Fruit fly (Drosophila melanogaster) whole organism, embryonic: ENCODE results near the gene BomBc3.

Experiments
- Aef1 ChIP-seq: fragments of 200-800 bp; sonication (Bioruptor generic); IDR thresholded peaks from 3 replicates; pipeline ENCODE4 v1.3.6; 2022; ENCODE audit warnings: missing biosample characterization, missing genetic modification characterization
- B-H2 ChIP-seq: fragments of 200-800 bp; sonication (Bioruptor generic); optimal IDR thresholded peaks from 2 replicates; lab custom pipeline; 2018; ENCODE audit warnings: missing biosample characterization, mild to moderate bottlenecking, missing genetic modification characterization
- CG10565 ChIP-seq: fragments of 200-800 bp; sonication (Bioruptor generic); optimal IDR thresholded peaks from 3 replicates; lab custom pipeline; 2016; ENCODE audit warnings: missing biosample characterization, mild to moderate bottlenecking, missing genetic modification characterization
- CG11695 ChIP-seq: fragments of 200-800 bp; sonication (Bioruptor generic); IDR thresholded peaks from 3 replicates; pipeline ENCODE4 v1.3.6; 2022; ENCODE audit warnings: missing biosample characterization, missing genetic modification characterization
- CG11723 ChIP-seq: fragments of 200-800 bp; sonication (Bioruptor generic); optimal IDR thresholded peaks from 2 replicates; lab custom pipeline; 2017; ENCODE audit warnings: missing biosample characterization, mild to moderate bottlenecking, missing genetic modification characterization
- CG12071 ChIP-seq: fragments of 200-800 bp; sonication (Bioruptor generic); optimal IDR thresholded peaks from 3 replicates; lab custom pipeline; 2018; ENCODE audit warnings: missing biosample characterization, mild to moderate bottlenecking, missing genetic modification characterization
- CG12155 ChIP-seq: fragments of 200-800 bp; sonication (Bioruptor generic); optimal IDR thresholded peaks from 3 replicates; lab custom pipeline; 2016; ENCODE audit warnings: missing biosample characterization, missing genetic modification characterization
- CG12219 ChIP-seq: fragments of 200-800 bp; sonication (Bioruptor generic); optimal IDR thresholded peaks from 3 replicates; lab custom pipeline; 2018; ENCODE audit warnings: missing biosample characterization, mild to moderate bottlenecking, missing genetic modification characterization
- CG12299 ChIP-seq: fragments of 200-800 bp; sonication (Bioruptor generic); optimal IDR thresholded peaks from 2 replicates; lab custom pipeline; 2018; ENCODE audit warnings: missing biosample characterization, mild to moderate bottlenecking, missing genetic modification characterization
- CG13424 ChIP-seq: fragments of 200-800 bp; sonication (Bioruptor generic); optimal IDR thresholded peaks from 2 replicates; lab custom pipeline; 2019; ENCODE audit warnings: missing biosample characterization, mild to moderate bottlenecking, missing genetic modification characterization, moderate library complexity
- CG1603 ChIP-seq: fragments of 200-800 bp; sonication (Bioruptor generic); optimal IDR thresholded peaks from 2 replicates; lab custom pipeline; 2019; ENCODE audit warnings: missing biosample characterization, mild to moderate bottlenecking, missing genetic modification characterization, moderate library complexity
- CG17328 ChIP-seq: fragments of 200-800 bp; sonication (Bioruptor generic); IDR thresholded peaks from 2 replicates; pipeline ENCODE4 v1.3.6; 2022; ENCODE audit warnings: missing biosample characterization, missing genetic modification characterization
- CG17568 ChIP-seq: fragments of 200-800 bp; sonication (Bioruptor generic); optimal IDR thresholded peaks from 2 replicates; lab custom pipeline; 2018; ENCODE audit warnings: missing biosample characterization, mild to moderate bottlenecking, missing genetic modification characterization, moderate library complexity
- CG3281 ChIP-seq: fragments of 200-800 bp; sonication (Bioruptor generic); optimal IDR thresholded peaks from 3 replicates; lab custom pipeline; 2017; ENCODE audit warnings: missing biosample characterization, mild to moderate bottlenecking, missing genetic modification characterization
- CG34224 ChIP-seq: fragments of 200-800 bp; sonication (Bioruptor generic); IDR thresholded peaks from 3 replicates; pipeline ENCODE4 v1.3.6; 2022; ENCODE audit warnings: missing biosample characterization, missing genetic modification characterization; ENCODE audit not compliant: partially characterized antibody
- CG4328 ChIP-seq: fragments of 200-800 bp; sonication (Bioruptor generic); optimal IDR thresholded peaks from 3 replicates; lab custom pipeline; 2017; ENCODE audit warnings: missing biosample characterization, missing genetic modification reagents, missing genetic modification characterization
- CG4730 ChIP-seq: fragments of 200-800 bp; sonication (Bioruptor generic); IDR thresholded peaks from 2 replicates; pipeline ENCODE4 v1.3.6; 2022; ENCODE audit warnings: missing biosample characterization, missing genetic modification characterization
- CG4820 ChIP-seq: fragments of 200-800 bp; sonication (Bioruptor generic); optimal IDR thresholded peaks from 3 replicates; lab custom pipeline; 2016; ENCODE audit warnings: missing biosample characterization, missing genetic modification characterization
- CG6689 ChIP-seq: fragments of 200-800 bp; sonication (Bioruptor generic); IDR thresholded peaks from 2 replicates; pipeline ENCODE4 v1.3.6; 2022; ENCODE audit warnings: missing biosample characterization, missing genetic modification characterization
- CG6791 ChIP-seq: fragments of 200-800 bp; sonication (Bioruptor generic); IDR thresholded peaks from 3 replicates; pipeline ENCODE4 v1.3.6; 2022; ENCODE audit warnings: missing biosample characterization, missing genetic modification characterization; ENCODE audit not compliant: partially characterized antibody
- CG7372 ChIP-seq: fragments of 200-800 bp; sonication (Bioruptor generic); IDR thresholded peaks from 2 replicates; pipeline ENCODE4 v1.3.6; 2022; ENCODE audit warnings: missing biosample characterization, missing genetic modification characterization
- CG8359 ChIP-seq: fragments of 200-800 bp; sonication (Bioruptor generic); optimal IDR thresholded peaks from 2 replicates; lab custom pipeline; 2017; ENCODE audit warnings: missing biosample characterization, mild to moderate bottlenecking, missing genetic modification characterization, borderline replicate concordance
- Camta ChIP-seq: fragments of 200-800 bp; sonication (Bioruptor generic); optimal IDR thresholded peaks from 2 replicates; lab custom pipeline; 2016; ENCODE audit warnings: missing biosample characterization, missing genetic modification characterization
- CrebB ChIP-seq: fragments of 200-800 bp; sonication (Bioruptor generic); optimal IDR thresholded peaks from 3 replicates; lab custom pipeline; 2018; ENCODE audit warnings: missing biosample characterization, mild to moderate bottlenecking, missing genetic modification characterization
- Dip3 ChIP-seq: fragments of 200-800 bp; sonication (Bioruptor generic); optimal IDR thresholded peaks from 3 replicates; lab custom pipeline; 2016; ENCODE audit warnings: missing biosample characterization, missing genetic modification characterization
- Gsc ChIP-seq: fragments of 200-800 bp; sonication (Bioruptor generic); IDR thresholded peaks from 2 replicates; pipeline ENCODE4 v1.3.6; 2022; ENCODE audit warnings: missing biosample characterization, missing genetic modification characterization
- Gug ChIP-seq: fragments of 200-800 bp; sonication (Bioruptor generic); IDR thresholded peaks from 4 replicates; pipeline ENCODE4 v1.3.6; 2022; ENCODE audit warnings: missing biosample characterization, missing genetic modification characterization
- HmgZ ChIP-seq: fragments of 200-800 bp; sonication (Bioruptor generic); optimal IDR thresholded peaks from 2 replicates; lab custom pipeline; 2018; ENCODE audit warnings: missing biosample characterization, mild to moderate bottlenecking, missing genetic modification characterization
- Hmr ChIP-seq: fragments of 200-800 bp; sonication (Bioruptor generic); optimal IDR thresholded peaks from 3 replicates; lab custom pipeline; 2017; ENCODE audit warnings: mild to moderate bottlenecking, missing biosample characterization, missing genetic modification reagents, missing genetic modification characterization
- Hsf ChIP-seq: fragments of 200-800 bp; sonication (Bioruptor generic); optimal IDR thresholded peaks from 3 replicates; lab custom pipeline; 2016; ENCODE audit warnings: missing biosample characterization, missing genetic modification characterization
- Med ChIP-seq: fragments of 200-800 bp; sonication (Bioruptor generic); peaks from one replicate; lab custom pipeline; 2016; ENCODE audit warnings: missing biosample characterization, missing genetic modification characterization, mild to moderate bottlenecking, inconsistent platforms, moderate library complexity
- Mrtf ChIP-seq: fragments of 200-800 bp; sonication (Bioruptor generic); IDR thresholded peaks from 3 replicates; pipeline ENCODE4 v1.3.6; 2022; ENCODE audit warnings: missing biosample characterization, missing genetic modification characterization
- Nf-YA ChIP-seq: fragments of 200-800 bp; sonication (Bioruptor generic); IDR thresholded peaks from 2 replicates; pipeline ENCODE4 v1.3.6; 2022; ENCODE audit warnings: missing biosample characterization, missing genetic modification characterization
- Opbp ChIP-seq: fragments of 200-800 bp; sonication (Bioruptor generic); IDR thresholded peaks from 3 replicates; pipeline ENCODE4 v1.3.6; 2022; ENCODE audit warnings: missing biosample characterization, missing genetic modification characterization; ENCODE audit not compliant: partially characterized antibody
- Ravus ChIP-seq: fragments of 200-800 bp; sonication (Bioruptor generic); IDR thresholded peaks from 2 replicates; pipeline ENCODE4 v1.3.6; 2022; ENCODE audit warnings: missing biosample characterization, missing genetic modification characterization
- Trl ChIP-seq, 3 experiments: fragments of >200 bp in 2 of 3; fragments of 200-800 bp in 1 of 3; sonication (Bioruptor generic) in 1 of 3; optimal IDR thresholded peaks; 2 replicates in 1 of 3; 3 replicates in 2 of 3; lab custom pipeline; 2016 to 2017; ENCODE audit warnings: missing biosample characterization in 1 of 3, missing genetic modification characterization in 1 of 3
- amos ChIP-seq: fragments of 200-800 bp; sonication (Bioruptor generic); IDR thresholded peaks from 2 replicates; pipeline ENCODE4 v1.3.6; 2022; ENCODE audit warnings: missing biosample characterization, missing genetic modification characterization; ENCODE audit not compliant: partially characterized antibody
- cato ChIP-seq: fragments of 200-800 bp; sonication (Bioruptor generic); optimal IDR thresholded peaks from 2 replicates; lab custom pipeline; 2016; ENCODE audit warnings: missing biosample characterization, missing genetic modification characterization, borderline replicate concordance
- ci ChIP-seq: fragments of 200-800 bp; sonication (Bioruptor generic); IDR thresholded peaks from 3 replicates; pipeline ENCODE4 v1.3.6; 2022; ENCODE audit warnings: missing biosample characterization, missing genetic modification characterization
- cwo ChIP-seq: fragments of 200-800 bp; sonication (Bioruptor generic); optimal IDR thresholded peaks from 3 replicates; lab custom pipeline; 2017; ENCODE audit warnings: missing biosample characterization, missing genetic modification characterization, mild to moderate bottlenecking, moderate library complexity, missing genetic modification reagents
- danr ChIP-seq: fragments of 200-800 bp; sonication (Bioruptor generic); IDR thresholded peaks from 2 replicates; pipeline ENCODE4 v1.3.6; 2022; ENCODE audit warnings: missing biosample characterization, missing genetic modification characterization
- exex ChIP-seq: fragments of 200-800 bp; sonication (Bioruptor generic); optimal IDR thresholded peaks from 4 replicates; lab custom pipeline; 2018; ENCODE audit warnings: missing biosample characterization, mild to moderate bottlenecking, missing genetic modification characterization, moderate library complexity
- gsb-n ChIP-seq: fragments of 200-800 bp; sonication (Bioruptor generic); optimal IDR thresholded peaks from 3 replicates; lab custom pipeline; 2018; ENCODE audit warnings: missing biosample characterization, mild to moderate bottlenecking, missing genetic modification characterization
- hkb ChIP-seq, 2 experiments: fragments of 200-800 bp in 1 of 2; fragments of >200 bp in 1 of 2; sonication (Bioruptor generic) in 1 of 2; IDR thresholded peaks in 1 of 2; optimal IDR thresholded peaks in 1 of 2; 2 replicates each; pipeline versions ENCODE4 v1.3.6 to Lab custom; 2017 to 2022; ENCODE audit warnings: missing biosample characterization in 1 of 2, missing genetic modification characterization in 1 of 2
- jigr1 ChIP-seq: fragments of 200-800 bp; sonication (Bioruptor generic); IDR thresholded peaks from 3 replicates; pipeline ENCODE4 v1.3.6; 2022; ENCODE audit warnings: missing biosample characterization, missing genetic modification characterization
- lilli ChIP-seq: fragments of 200-800 bp; sonication (Bioruptor generic); optimal IDR thresholded peaks from 3 replicates; lab custom pipeline; 2016; ENCODE audit warnings: missing biosample characterization, missing genetic modification characterization
- mam ChIP-seq: fragments of 200-800 bp; sonication (Bioruptor generic); optimal IDR thresholded peaks from 3 replicates; lab custom pipeline; 2016; ENCODE audit warnings: missing biosample characterization, missing genetic modification characterization
- mirr ChIP-seq: fragments of 200-800 bp; sonication (Bioruptor generic); optimal IDR thresholded peaks from 3 replicates; lab custom pipeline; 2018; ENCODE audit warnings: missing biosample characterization, mild to moderate bottlenecking, missing genetic modification characterization
- seq ChIP-seq: fragments of 200-800 bp; sonication (Bioruptor generic); IDR thresholded peaks from 2 replicates; pipeline ENCODE4 v1.3.6; 2022; ENCODE audit warnings: missing biosample characterization, missing genetic modification characterization

Gene BomBc3

dm6 chr3R:22121220-22121619 is 34.3 kb downstream of the BomBc3 start (continued):
- TF ChIP-seq Hmr (peak; percentile 60), Gug (GFP tag; lab: Robert Waterston, UW) (peak; percentile 23; the same call in 1 of the 4 replicates), Dip3 (GFP tag; lab: Kevin White, UChicago) (peak; percentile 18), CG13424 (peak; percentile 67), CG7372 (GFP tag; lab: Robert Waterston, UW) (peak; percentile 66), cwo (GFP tag; lab: Kevin White, UChicago) (peak; percentile 31), Opbp (GFP tag; lab: Robert Waterston, UW) (no peak), Med (no peak), Hsf (GFP tag; lab: Kevin White, UChicago) (peak; percentile 35), CG4820 (GFP tag; lab: Kevin White, UChicago) (no peak), gsb-n (tag; lab: Kevin White, UChicago) (no peak), B-H2 (GFP tag; lab: Kevin White, UChicago) (peak; percentile 44), CG3281 (GFP tag; lab: Kevin White, UChicago) (peak; percentile 86), CG17568 (GFP tag; lab: Kevin White, UChicago) (peak; percentile 37), CG12071 (peak; percentile 69), Nf-YA (peak; percentile 26; the same call in 1 of the 2 replicates), CG11723 (GFP tag; lab: Kevin White, UChicago) (no peak), HmgZ (peak; percentile 20), jigr1 (GFP tag; lab: Robert Waterston, UW) (no peak), CG12299 (tag; lab: Kevin White, UChicago) (peak; percentile 9), lilli (GFP tag; lab: Kevin White, UChicago) (peak; percentile 34), CG4730 (0 out of 2 replicates have a peak, but pooled peaks have one; percentile 29), exex (tag; lab: Kevin White, UChicago) (peak; percentile 6), Aef1 (GFP tag; lab: Robert Waterston, UW) (peak; percentile 38; the same call in 1 of the 3 replicates), CrebB (tag; lab: Kevin White, UChicago) (no peak), CG1603 (peak; percentile 17), cato (GFP tag; lab: Kevin White, UChicago) (no peak), Camta (GFP tag; lab: Kevin White, UChicago) (peak; percentile 18), seq (GFP tag; lab: Robert Waterston, UW) (peak; percentile 24; the same call in 1 of the 2 replicates), hkb (optimal IDR thresholded peaks at IDR 0.05; lab: Kevin White, UChicago) (no peak), hkb (GFP tag; IDR thresholded peaks at IDR 0.05; lab: Robert Waterston, UW) (peak; percentile 44; the same call in 1 of the 2 replicates), CG8359 (no peak), Trl (optimal IDR thresholded peaks at IDR 0.05; lab: Kevin White, UChicago) (no peak), Trl (GFP tag; optimal IDR thresholded peaks at IDR 0.05; lab: Kevin White, UChicago) (no peak), mirr (GFP tag; lab: Kevin White, UChicago) (peak; percentile 12), ci (no peak; the same call in 2 of the 3 replicates), danr (0 out of 2 replicates have a peak, but pooled peaks have one; percentile 1), Ravus (GFP tag; lab: Robert Waterston, UW) (no peak), CG11695 (GFP tag; lab: Robert Waterston, UW) (peak; percentile 88), CG12219 (GFP tag; lab: Kevin White, UChicago) (no peak), Gsc (GFP tag; lab: Robert Waterston, UW) (no peak), CG6689 (GFP tag; lab: Robert Waterston, UW) (peak; percentile 72), CG12155 (peak; percentile 25), CG6791 (GFP tag; lab: Robert Waterston, UW) (no peak), CG34224 (GFP tag; lab: Robert Waterston, UW) (no peak), Mrtf (peak; percentile 60; the same call in 1 of the 3 replicates), mam (GFP tag; lab: Kevin White, UChicago) (peak; percentile 49), CG10565 (GFP tag; lab: Kevin White, UChicago) (no peak), amos (no peak), CG17328 (GFP tag; lab: Robert Waterston, UW) (peak; percentile 64), CG4328 (no peak)
